Worm (Caenorhabditis elegans): ENCODE data around the gene ceph-41.

ce11 chrIV:8138984-8139383 is 12.0 kb downstream of the ceph-41 start, which contains the start of gene pmk-3:
- no peak for TF ChIP-seq lsy-2 (tag; optimal IDR thresholded peaks at IDR 0.05)
- TF ChIP-seq ces-1 (GFP tag; optimal IDR thresholded peaks at IDR 0.05) = no peak
- no peak for TF ChIP-seq unc-62 (GFP tag; optimal IDR thresholded peaks at IDR 0.05)
- no peak for TF ChIP-seq nhr-12 (tag; optimal IDR thresholded peaks at IDR 0.05)

Measured in whole organism, L1 larva.